Fruit fly (Drosophila melanogaster): ENCODE measurements around the gene Arl4.

Gene Arl4

DNA sequence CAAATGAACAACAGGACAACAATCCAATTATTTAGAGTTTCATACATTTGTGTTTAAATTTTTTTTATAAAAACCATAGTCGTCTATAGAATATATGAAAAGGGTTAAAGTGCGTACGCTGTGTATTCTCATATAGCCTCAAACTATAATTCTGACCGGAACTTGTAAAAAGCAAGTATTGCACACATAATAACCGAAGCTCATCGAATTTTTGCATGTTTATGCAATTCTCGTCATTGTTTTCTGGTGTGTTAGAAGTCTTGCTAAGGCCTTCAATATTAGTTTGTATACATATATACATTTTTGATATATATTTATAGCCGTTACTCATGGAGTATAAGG is 702 bp upstream of the Arl4 start:
- TF ChIP-seq Myc (optimal IDR thresholded peaks at IDR 0.05) (no peak), insv (optimal IDR thresholded peaks at IDR 0.05) (no peak)

- TF ChIP-seq Sin3A (optimal IDR thresholded peaks at IDR 0.05) = no peak
- no peak for TF ChIP-seq Myc (optimal IDR thresholded peaks at IDR 0.05)
- TF ChIP-seq ttk (optimal IDR thresholded peaks at IDR 0.05) = no peak
- TF ChIP-seq insv (optimal IDR thresholded peaks at IDR 0.05) = no peak
- TF ChIP-seq psq (optimal IDR thresholded peaks at IDR 0.05) = no peak
- no peak for TF ChIP-seq h (optimal IDR thresholded peaks at IDR 0.05)
Observed at dm6 chr4:175245-175644, 3.9 kb downstream of the Arl4 start, which contains the start of gene CG33978. CG33978 (minus strand) TSS chr4:175639.

dm6 chr4:174526-174925 is 4.7 kb downstream of the Arl4 start:
- TF ChIP-seq h (optimal IDR thresholded peaks at IDR 0.05) = no peak
- no peak for TF ChIP-seq Sin3A (optimal IDR thresholded peaks at IDR 0.05)

dm6 chr4:167515-167914 is 11.7 kb downstream of the Arl4 start:
- no peak for TF ChIP-seq psq (optimal IDR thresholded peaks at IDR 0.05)
- no peak for TF ChIP-seq h (optimal IDR thresholded peaks at IDR 0.05)
- TF ChIP-seq insv (optimal IDR thresholded peaks at IDR 0.05) = no peak
- TF ChIP-seq Sin3A (optimal IDR thresholded peaks at IDR 0.05) = no peak
- no peak for TF ChIP-seq ttk (optimal IDR thresholded peaks at IDR 0.05)
- no peak for TF ChIP-seq Myc (optimal IDR thresholded peaks at IDR 0.05)

- no peak for TF ChIP-seq Sin3A (optimal IDR thresholded peaks at IDR 0.05)
- no peak for TF ChIP-seq ttk (optimal IDR thresholded peaks at IDR 0.05)
- TF ChIP-seq insv (optimal IDR thresholded peaks at IDR 0.05) = no peak
- TF ChIP-seq h (optimal IDR thresholded peaks at IDR 0.05) = no peak
- no peak for TF ChIP-seq psq (optimal IDR thresholded peaks at IDR 0.05)
- TF ChIP-seq Myc (optimal IDR thresholded peaks at IDR 0.05) = no peak
Observed at dm6 chr4:165159-165558, 14.0 kb downstream of the Arl4 start.

- TF ChIP-seq psq (optimal IDR thresholded peaks at IDR 0.05) (no peak), Sin3A (optimal IDR thresholded peaks at IDR 0.05) (no peak), Myc (optimal IDR thresholded peaks at IDR 0.05) (no peak)
Observed at dm6 chr4:155977-156376, 23.2 kb downstream of the Arl4 start, which contains the start of gene CG31997. CG31997 (minus strand) TSS chr4:156060.

- no peak for TF ChIP-seq Sin3A (optimal IDR thresholded peaks at IDR 0.05)
- TF ChIP-seq Myc (optimal IDR thresholded peaks at IDR 0.05) = no peak
- TF ChIP-seq insv (optimal IDR thresholded peaks at IDR 0.05) = no peak
- no peak for TF ChIP-seq psq (optimal IDR thresholded peaks at IDR 0.05)
- no peak for TF ChIP-seq h (optimal IDR thresholded peaks at IDR 0.05)
- TF ChIP-seq ttk (optimal IDR thresholded peaks at IDR 0.05) = no peak
Observed at dm6 chr4:150453-150852, 28.7 kb downstream of the Arl4 start, which contains the start of gene CG32006. CG32006 (plus strand) TSS chr4:150764.

- TF ChIP-seq Myc (optimal IDR thresholded peaks at IDR 0.05) (no peak), insv (optimal IDR thresholded peaks at IDR 0.05) (no peak)
Observed at dm6 chr4:149123-149522, 30.1 kb downstream of the Arl4 start.

DNA sequence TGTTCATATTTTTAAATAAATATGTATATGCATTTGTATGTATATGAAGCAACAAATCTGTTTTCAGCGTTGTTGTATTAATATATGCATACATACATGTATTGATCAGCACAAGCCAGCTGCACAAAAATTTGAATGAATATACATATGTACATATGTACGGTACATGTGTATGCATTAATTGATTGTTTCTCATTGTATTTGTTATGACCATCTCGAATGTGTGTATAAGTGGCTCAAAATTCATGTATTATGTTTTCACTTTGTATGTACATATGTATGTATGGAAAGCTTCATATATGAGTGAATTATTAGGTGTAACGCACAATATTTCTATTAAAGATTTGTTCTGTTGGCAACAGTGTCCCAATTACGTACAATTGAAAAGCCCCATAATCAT is 43.2 kb downstream of the Arl4 start:
- TF ChIP-seq Myc (optimal IDR thresholded peaks at IDR 0.05) (no peak), ttk (optimal IDR thresholded peaks at IDR 0.05) (no peak), psq (optimal IDR thresholded peaks at IDR 0.05) (no peak), h (optimal IDR thresholded peaks at IDR 0.05) (no peak), insv (optimal IDR thresholded peaks at IDR 0.05) (no peak), Sin3A (optimal IDR thresholded peaks at IDR 0.05) (no peak)

dm6 chr4:131958-132623 is 47.1 kb downstream of the Arl4 start, which contains the start of gene anne:
anne (plus strand) TSS chr4:132220.
- TF ChIP-seq insv (optimal IDR thresholded peaks at IDR 0.05) (no peak), ttk (optimal IDR thresholded peaks at IDR 0.05) (no peak), psq (optimal IDR thresholded peaks at IDR 0.05) (no peak), h (optimal IDR thresholded peaks at IDR 0.05) (peak; percentile 58)

dm6 chr4:130990-131389 is 48.2 kb downstream of the Arl4 start:
- TF ChIP-seq Myc (optimal IDR thresholded peaks at IDR 0.05) (no peak), h (optimal IDR thresholded peaks at IDR 0.05) (no peak), insv (optimal IDR thresholded peaks at IDR 0.05) (no peak), ttk (optimal IDR thresholded peaks at IDR 0.05) (no peak), psq (optimal IDR thresholded peaks at IDR 0.05) (no peak), Sin3A (optimal IDR thresholded peaks at IDR 0.05) (no peak)

DNA sequence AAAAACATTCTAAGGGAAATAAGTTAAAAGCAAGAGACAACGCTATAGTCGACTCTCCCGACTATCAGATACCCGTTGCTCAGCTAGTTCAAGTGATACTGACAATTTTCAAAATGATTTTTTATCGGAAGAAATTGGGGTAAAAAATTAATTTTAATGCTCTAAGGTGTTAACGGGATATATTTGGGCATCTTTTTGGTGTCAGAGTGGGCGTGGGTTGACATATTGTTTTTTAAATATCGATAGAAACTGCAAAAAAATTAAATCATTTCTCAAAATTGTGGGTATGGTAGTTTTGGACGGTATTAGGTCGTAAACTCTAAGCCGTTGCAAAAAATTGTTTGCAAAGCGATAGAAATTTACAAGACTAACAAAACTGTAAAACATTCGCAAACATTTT is 48.6 kb downstream of the Arl4 start:
- no peak for TF ChIP-seq Myc (optimal IDR thresholded peaks at IDR 0.05)
- no peak for TF ChIP-seq Sin3A (optimal IDR thresholded peaks at IDR 0.05)
- TF ChIP-seq ttk (optimal IDR thresholded peaks at IDR 0.05) = no peak

DNA sequence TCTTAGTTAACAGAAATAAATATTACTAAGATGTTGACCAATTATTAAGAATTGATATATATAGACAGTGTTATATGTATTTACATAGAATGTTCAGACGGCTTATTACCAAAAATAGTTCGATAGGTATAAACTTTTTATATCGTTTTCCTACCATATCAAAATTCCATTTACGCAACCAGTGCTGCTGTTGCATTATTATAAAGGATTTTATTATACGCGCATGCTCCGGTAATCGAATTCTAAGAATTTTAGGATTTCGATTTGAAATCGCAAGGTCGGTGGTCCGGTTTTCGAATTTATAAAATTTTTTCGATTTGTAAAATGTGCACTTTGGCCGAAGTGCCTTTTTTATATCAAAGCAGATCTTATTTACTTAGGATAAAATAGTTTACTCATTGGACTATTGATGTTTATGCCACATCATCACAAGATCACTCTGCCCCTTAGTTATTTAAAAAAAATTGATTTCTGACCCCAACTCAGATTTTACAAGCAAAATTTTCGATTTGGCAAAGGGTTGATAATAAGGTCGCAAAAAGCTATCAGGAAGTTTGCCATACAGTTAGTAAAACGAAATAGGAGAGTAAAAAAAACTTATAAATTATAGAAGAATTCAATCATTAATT is 49.4 kb downstream of the Arl4 start, which contains the start of gene Ank:
Gene Ank, minus strand, starts transcription at position 206 of the 629 bp plus-strand sequence.
- TF ChIP-seq Sin3A (optimal IDR thresholded peaks at IDR 0.05) = no peak
- no peak for TF ChIP-seq h (optimal IDR thresholded peaks at IDR 0.05)
- no peak for TF ChIP-seq psq (optimal IDR thresholded peaks at IDR 0.05)
- no peak for TF ChIP-seq Myc (optimal IDR thresholded peaks at IDR 0.05)
- no peak for TF ChIP-seq insv (optimal IDR thresholded peaks at IDR 0.05)
- no peak for TF ChIP-seq ttk (optimal IDR thresholded peaks at IDR 0.05)
